Worm (Caenorhabditis elegans) whole organism, late embryonic: ENCODE results near the gene F07G6.8.
"Not testable (repeated sequence)": the region's sequence is repeated elsewhere in the genome, so short reads cannot be mapped to it uniquely, and the experiment has no call there.

Experiments
- F13H6.1 ChIP-seq: sonication (generic microtip); optimal IDR thresholded peaks from 2 replicates; lab custom pipeline; 2016; ENCODE audit warnings: missing genetic modification characterization, missing compliant biosample characterization
- elt-2 ChIP-seq: sonication (generic microtip); optimal IDR thresholded peaks from 2 replicates; lab custom pipeline; 2016; ENCODE audit warnings: missing genetic modification reagents, missing genetic modification characterization, missing compliant biosample characterization
- gmeb-2 ChIP-seq: sonication (generic microtip); optimal IDR thresholded peaks from 2 replicates; lab custom pipeline; 2016; ENCODE audit warnings: missing genetic modification characterization, inconsistent platforms, missing compliant biosample characterization
- hlh-13 ChIP-seq: fragments of 200-800 bp; sonication (Bioruptor generic); optimal IDR thresholded peaks from 2 replicates; lab custom pipeline; 2018; ENCODE audit warnings: mild to moderate bottlenecking, missing genetic modification characterization, missing compliant biosample characterization
- hlh-30 ChIP-seq: sonication (generic microtip); optimal IDR thresholded peaks from 2 replicates; lab custom pipeline; 2017; ENCODE audit warnings: antibody characterized with exemption, missing genetic modification characterization, missing compliant biosample characterization; ENCODE audit not compliant: insufficient read depth
- nhr-11 ChIP-seq: fragments of 150-350 bp; optimal IDR thresholded peaks from 2 replicates; lab custom pipeline; 2014; ENCODE audit warnings: missing biosample characterization, missing genetic modification characterization
- pag-3 ChIP-seq: sonication (generic microtip); optimal IDR thresholded peaks from 2 replicates; lab custom pipeline; 2016; ENCODE audit warnings: missing compliant biosample characterization, missing genetic modification characterization, borderline replicate concordance
- pax-1 ChIP-seq: fragments of 150-350 bp; optimal IDR thresholded peaks from 2 replicates; lab custom pipeline; 2014; ENCODE audit warnings: missing biosample characterization, missing genetic modification characterization
- pha-4 ChIP-seq: fragments of 150-350 bp; optimal IDR thresholded peaks from 2 replicates; lab custom pipeline; 2018; ENCODE audit warnings: missing biosample characterization, missing genetic modification reagents, missing genetic modification characterization
- unc-55 ChIP-seq: sonication (generic microtip); optimal IDR thresholded peaks from 2 replicates; lab custom pipeline; 2017; ENCODE audit warnings: missing biosample characterization, missing genetic modification reagents, missing genetic modification characterization
- unc-86 ChIP-seq: sonication (generic microtip); optimal IDR thresholded peaks from 2 replicates; lab custom pipeline; 2016; ENCODE audit warnings: missing genetic modification characterization, missing compliant biosample characterization

- TF ChIP-seq hlh-13 (GFP tag; lab: Kevin White, UChicago); unc-86 (tag; lab: Kevin White, UChicago); hlh-30 (tag; lab: Kevin White, UChicago); elt-2; pag-3 (tag; lab: Kevin White, UChicago); nhr-11 (tag; lab: Kevin White, UChicago); gmeb-2 (tag; lab: Kevin White, UChicago); pax-1 (tag; lab: Kevin White, UChicago); pha-4 (tag; lab: Kevin White, UChicago); F13H6.1 (tag; lab: Kevin White, UChicago); unc-55 (GFP tag; lab: Kevin White, UChicago): not testable (repeated sequence)
Measured at ce11 chrX:1689996-1690395, 30.3 kb downstream of the F07G6.8 start, which contains the start of gene C36C9.12.
